Worm (Caenorhabditis elegans): ENCODE measurements around the gene trxr-2.

DNA sequence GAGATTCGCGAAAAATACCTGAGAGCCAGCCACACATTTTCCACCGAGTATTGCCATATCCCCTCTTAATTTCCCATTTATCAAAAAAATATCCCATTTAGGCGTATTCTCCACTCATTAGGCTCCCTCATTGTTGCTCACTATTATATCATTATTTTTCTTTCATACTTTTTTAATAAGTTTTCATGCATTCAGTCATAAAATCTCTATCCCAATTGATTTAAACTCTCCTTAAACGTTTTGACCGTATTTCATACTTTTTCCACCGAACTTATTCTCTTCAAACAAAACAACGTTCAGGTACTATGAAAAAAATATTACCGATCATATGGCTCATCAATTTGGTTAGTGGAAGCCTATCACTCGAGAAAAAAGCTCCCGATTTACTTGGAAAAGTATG, 23.6 kb upstream of the trxr-2 start, which contains the start of gene lnkn-1:
- TF ChIP-seq unc-130 (tag; optimal IDR thresholded peaks at IDR 0.05) (no peak), C04F5.9 (tag; optimal IDR thresholded peaks at IDR 0.05) (no peak), dpl-1 (GFP tag; optimal IDR thresholded peaks at IDR 0.05) (no peak), fos-1 (tag; optimal IDR thresholded peaks at IDR 0.05) (no peak), ama-1 (optimal IDR thresholded peaks at IDR 0.05) (no peak), aly-2 (tag; optimal IDR thresholded peaks at IDR 0.05) (no peak), nhr-90 (tag; optimal IDR thresholded peaks at IDR 0.05; ENCODE audit: poor library complexity) (no peak), unc-30 (tag; optimal IDR thresholded peaks at IDR 0.05) (no peak), ceh-82 (tag; optimal IDR thresholded peaks at IDR 0.05) (no peak), lsy-2 (tag; optimal IDR thresholded peaks at IDR 0.05) (no peak), pqm-1 (tag; optimal IDR thresholded peaks at IDR 0.05) (no peak), ceh-90 (tag; optimal IDR thresholded peaks at IDR 0.05) (no peak), lin-39 (tag; optimal IDR thresholded peaks at IDR 0.05) (no peak), tbx-2 (tag; optimal IDR thresholded peaks at IDR 0.05) (no peak)
